Fruit fly (Drosophila melanogaster) whole organism, embryonic: Measurements from ENCODE around the gene CG42784.

Source experiments
- CG10267 ChIP-seq: fragments of 200-800 bp; sonication (Bioruptor generic); optimal IDR thresholded peaks from 2 replicates; lab custom pipeline; 2018; ENCODE audit warnings: missing biosample characterization, mild to moderate bottlenecking, missing genetic modification characterization, moderate library complexity
- CG10543 ChIP-seq: fragments of 200-800 bp; sonication (Bioruptor generic); optimal IDR thresholded peaks from 3 replicates; lab custom pipeline; 2017; ENCODE audit warnings: missing biosample characterization, mild to moderate bottlenecking, missing genetic modification characterization, moderate library complexity
- CG11247 ChIP-seq: fragments of 200-800 bp; sonication (Bioruptor generic); IDR thresholded peaks from 2 replicates; pipeline ENCODE4 v1.3.6; 2022; ENCODE audit warnings: missing biosample characterization, missing genetic modification characterization
- CG11456 ChIP-seq: fragments of 200-800 bp; sonication (Bioruptor generic); IDR thresholded peaks from 3 replicates; pipeline ENCODE4 v1.3.6; 2022; ENCODE audit warnings: missing biosample characterization, missing genetic modification characterization
- CG12942 ChIP-seq: fragments of 200-800 bp; sonication (Bioruptor generic); optimal IDR thresholded peaks from 3 replicates; lab custom pipeline; 2016; ENCODE audit warnings: missing biosample characterization, missing genetic modification characterization
- CG13123 ChIP-seq: fragments of 200-800 bp; sonication (Bioruptor generic); optimal IDR thresholded peaks from 2 replicates; lab custom pipeline; 2016; ENCODE audit warnings: missing biosample characterization, missing genetic modification characterization
- CG13424 ChIP-seq: fragments of 200-800 bp; sonication (Bioruptor generic); optimal IDR thresholded peaks from 2 replicates; lab custom pipeline; 2019; ENCODE audit warnings: missing biosample characterization, mild to moderate bottlenecking, missing genetic modification characterization, moderate library complexity
- CG14014 ChIP-seq: fragments of 200-800 bp; sonication (Bioruptor generic); IDR thresholded peaks from 2 replicates; pipeline ENCODE4 v1.3.6; 2022; ENCODE audit warnings: missing biosample characterization, missing genetic modification characterization
- CG14860 ChIP-seq: fragments of 200-800 bp; sonication (Bioruptor generic); IDR thresholded peaks from 3 replicates; pipeline ENCODE4 v1.3.6; 2022; ENCODE audit warnings: missing biosample characterization, missing genetic modification characterization; ENCODE audit not compliant: partially characterized antibody
- CG15073 ChIP-seq: fragments of 200-800 bp; sonication (Bioruptor generic); optimal IDR thresholded peaks from 2 replicates; lab custom pipeline; 2016; ENCODE audit warnings: missing biosample characterization, missing genetic modification characterization
- CG16863 ChIP-seq: fragments of 200-800 bp; sonication (Bioruptor generic); optimal IDR thresholded peaks from 3 replicates; lab custom pipeline; 2016; ENCODE audit warnings: missing biosample characterization, missing genetic modification characterization
- CG17186 ChIP-seq: fragments of 200-800 bp; sonication (Bioruptor generic); optimal IDR thresholded peaks from 3 replicates; lab custom pipeline; 2017; ENCODE audit warnings: missing biosample characterization, missing genetic modification reagents, missing genetic modification characterization
- CG17829 ChIP-seq: fragments of 200-800 bp; optimal IDR thresholded peaks from 2 replicates; lab custom pipeline; 2019; ENCODE audit warnings: missing biosample characterization, mild to moderate bottlenecking, missing genetic modification characterization, moderate library complexity
- CG1792 ChIP-seq: fragments of 200-800 bp; sonication (Bioruptor generic); optimal IDR thresholded peaks from 2 replicates; lab custom pipeline; 2016; ENCODE audit warnings: missing biosample characterization, missing genetic modification characterization
- CG31388 ChIP-seq: fragments of 200-800 bp; sonication (Bioruptor generic); optimal IDR thresholded peaks from 2 replicates; lab custom pipeline; 2016; ENCODE audit warnings: missing biosample characterization, missing genetic modification characterization
- CG3838 ChIP-seq: fragments of 200-800 bp; sonication (Bioruptor generic); optimal IDR thresholded peaks from 3 replicates; lab custom pipeline; 2016; ENCODE audit warnings: missing biosample characterization, missing genetic modification characterization
- CG4820 ChIP-seq: fragments of 200-800 bp; sonication (Bioruptor generic); optimal IDR thresholded peaks from 3 replicates; lab custom pipeline; 2016; ENCODE audit warnings: missing biosample characterization, missing genetic modification characterization
- CG6689 ChIP-seq: fragments of 200-800 bp; sonication (Bioruptor generic); IDR thresholded peaks from 2 replicates; pipeline ENCODE4 v1.3.6; 2022; ENCODE audit warnings: missing biosample characterization, missing genetic modification characterization
- CG7357 ChIP-seq: fragments of 200-800 bp; sonication (Bioruptor generic); IDR thresholded peaks from 3 replicates; pipeline ENCODE4 v1.3.6; 2022; ENCODE audit warnings: missing biosample characterization, missing genetic modification characterization
- CG7556 ChIP-seq: fragments of 200-800 bp; sonication (Bioruptor generic); optimal IDR thresholded peaks from 2 replicates; lab custom pipeline; 2017; ENCODE audit warnings: missing biosample characterization, mild to moderate bottlenecking, missing genetic modification characterization
- CG7786 ChIP-seq: fragments of 200-800 bp; sonication (Bioruptor generic); optimal IDR thresholded peaks from 2 replicates; lab custom pipeline; 2016; ENCODE audit warnings: missing biosample characterization, missing genetic modification characterization
- CG9215 ChIP-seq: fragments of 200-800 bp; sonication (Bioruptor generic); IDR thresholded peaks from 2 replicates; pipeline ENCODE4 v1.3.6; 2022; ENCODE audit warnings: missing biosample characterization, missing genetic modification characterization
- CG9609 ChIP-seq: fragments of 200-800 bp; sonication (Bioruptor generic); optimal IDR thresholded peaks from 3 replicates; lab custom pipeline; 2016; ENCODE audit warnings: missing biosample characterization, missing genetic modification characterization
- CkIIα-i1 ChIP-seq: fragments of 200-800 bp; sonication (Bioruptor generic); IDR thresholded peaks from 2 replicates; pipeline ENCODE4 v1.3.6; 2022; ENCODE audit warnings: missing biosample characterization, missing genetic modification characterization
- Dek ChIP-seq: fragments of 200-800 bp; sonication (Bioruptor generic); optimal IDR thresholded peaks from 3 replicates; lab custom pipeline; 2019; ENCODE audit warnings: missing biosample characterization, mild to moderate bottlenecking, missing genetic modification characterization, moderate library complexity
- Dll ChIP-seq: fragments of 200-800 bp; sonication (Bioruptor generic); IDR thresholded peaks from 4 replicates; pipeline ENCODE4 v1.3.6; 2022; ENCODE audit warnings: missing biosample characterization, missing genetic modification characterization; ENCODE audit not compliant: partially characterized antibody
- Hmr ChIP-seq: fragments of 200-800 bp; sonication (Bioruptor generic); optimal IDR thresholded peaks from 3 replicates; lab custom pipeline; 2017; ENCODE audit warnings: mild to moderate bottlenecking, missing biosample characterization, missing genetic modification reagents, missing genetic modification characterization
- MBD-R2 ChIP-seq: fragments of 200-800 bp; sonication (Bioruptor generic); IDR thresholded peaks from 2 replicates; pipeline ENCODE4 v1.3.6; 2022; ENCODE audit warnings: missing biosample characterization, missing genetic modification characterization
- Myb ChIP-seq: fragments of 200-800 bp; sonication (Bioruptor generic); optimal IDR thresholded peaks from 2 replicates; lab custom pipeline; 2016; ENCODE audit warnings: missing biosample characterization, missing genetic modification characterization
- TFAM ChIP-seq: fragments of 200-800 bp; sonication (Bioruptor generic); optimal IDR thresholded peaks from 2 replicates; lab custom pipeline; 2017; ENCODE audit warnings: missing biosample characterization, missing genetic modification characterization, inconsistent platforms
- fd102C ChIP-seq: fragments of 200-800 bp; sonication (Bioruptor generic); optimal IDR thresholded peaks from 2 replicates; lab custom pipeline; 2018; ENCODE audit warnings: missing biosample characterization, mild to moderate bottlenecking, missing genetic modification characterization, moderate library complexity
- fd96Cb ChIP-seq: fragments of 200-800 bp; sonication (Bioruptor generic); optimal IDR thresholded peaks from 2 replicates; lab custom pipeline; 2018; ENCODE audit warnings: missing biosample characterization, mild to moderate bottlenecking, missing genetic modification characterization, moderate library complexity
- fru ChIP-seq: fragments of >200 bp; optimal IDR thresholded peaks from 2 replicates; lab custom pipeline; 2017
- gro ChIP-seq: fragments of 200-800 bp; sonication (Bioruptor generic); optimal IDR thresholded peaks from 2 replicates; lab custom pipeline; 2016; ENCODE audit warnings: missing biosample characterization, missing genetic modification characterization
- jing ChIP-seq: fragments of 200-800 bp; sonication (Bioruptor generic); optimal IDR thresholded peaks from 2 replicates; lab custom pipeline; 2018; ENCODE audit warnings: missing biosample characterization, mild to moderate bottlenecking, missing genetic modification characterization
- klu ChIP-seq: fragments of 200-800 bp; sonication (Bioruptor generic); IDR thresholded peaks from 2 replicates; pipeline ENCODE4 v1.3.6; 2022; ENCODE audit warnings: missing biosample characterization, missing genetic modification characterization
- mirr ChIP-seq: fragments of 200-800 bp; sonication (Bioruptor generic); optimal IDR thresholded peaks from 3 replicates; lab custom pipeline; 2018; ENCODE audit warnings: missing biosample characterization, mild to moderate bottlenecking, missing genetic modification characterization
- nmo ChIP-seq: fragments of 200-800 bp; sonication (Bioruptor generic); optimal IDR thresholded peaks from 2 replicates; lab custom pipeline; 2018; ENCODE audit warnings: missing biosample characterization, mild to moderate bottlenecking, missing genetic modification characterization, moderate library complexity
- pan ChIP-seq, 4 experiments: fragments of >200 bp in 3 of 4; fragments of 200-800 bp in 1 of 4; sonication (Bioruptor generic) in 1 of 4; optimal IDR thresholded peaks in 3 of 4; IDR thresholded peaks in 1 of 4; 2 replicates each; pipeline versions ENCODE4 v1.3.6 to Lab custom; 2017 to 2022; ENCODE audit warnings: missing biosample characterization in 2 of 4, missing genetic modification characterization in 2 of 4, mixed read lengths in 1 of 4
- prd ChIP-seq, 3 experiments: fragments of >200 bp in 2 of 3; fragments of 200-800 bp in 1 of 3; sonication (Bioruptor generic) in 1 of 3; optimal IDR thresholded peaks in 2 of 3; IDR thresholded peaks in 1 of 3; 2 replicates in 2 of 3; 3 replicates in 1 of 3; pipeline versions ENCODE4 v1.3.6 to Lab custom; 2017 to 2022; ENCODE audit warnings: missing biosample characterization in 1 of 3, missing genetic modification characterization in 1 of 3
- rib ChIP-seq: fragments of 200-800 bp; sonication (Bioruptor generic); IDR thresholded peaks from 2 replicates; pipeline ENCODE4 v1.3.6; 2022; ENCODE audit warnings: missing biosample characterization, missing genetic modification characterization
- run ChIP-seq: fragments of 200-800 bp; sonication (Bioruptor generic); optimal IDR thresholded peaks from 3 replicates; lab custom pipeline; 2018; ENCODE audit warnings: missing biosample characterization, mild to moderate bottlenecking, missing genetic modification characterization
- seq ChIP-seq: fragments of 200-800 bp; sonication (Bioruptor generic); IDR thresholded peaks from 2 replicates; pipeline ENCODE4 v1.3.6; 2022; ENCODE audit warnings: missing biosample characterization, missing genetic modification characterization
- sr ChIP-seq: fragments of 200-800 bp; sonication (Bioruptor generic); IDR thresholded peaks from 3 replicates; pipeline ENCODE4 v1.3.6; 2022; ENCODE audit warnings: missing biosample characterization, missing genetic modification characterization
- stwl ChIP-seq: fragments of 200-800 bp; sonication (Bioruptor generic); optimal IDR thresholded peaks from 3 replicates; lab custom pipeline; 2018; ENCODE audit warnings: missing biosample characterization, mild to moderate bottlenecking, missing genetic modification characterization, moderate library complexity
- tap ChIP-seq: fragments of 200-800 bp; optimal IDR thresholded peaks from 3 replicates; lab custom pipeline; 2019; ENCODE audit warnings: missing biosample characterization, mild to moderate bottlenecking, missing genetic modification characterization, moderate library complexity
- unc-4 ChIP-seq: fragments of 200-800 bp; sonication (Bioruptor generic); IDR thresholded peaks from 2 replicates; pipeline ENCODE4 v1.3.6; 2022; ENCODE audit warnings: missing biosample characterization, missing genetic modification characterization; ENCODE audit not compliant: partially characterized antibody
- vvl ChIP-seq: fragments of 200-800 bp; sonication (Bioruptor generic); IDR thresholded peaks from 2 replicates; pipeline ENCODE4 v1.3.6; 2022; ENCODE audit warnings: missing biosample characterization, missing genetic modification characterization

Gene CG42784

DNA sequence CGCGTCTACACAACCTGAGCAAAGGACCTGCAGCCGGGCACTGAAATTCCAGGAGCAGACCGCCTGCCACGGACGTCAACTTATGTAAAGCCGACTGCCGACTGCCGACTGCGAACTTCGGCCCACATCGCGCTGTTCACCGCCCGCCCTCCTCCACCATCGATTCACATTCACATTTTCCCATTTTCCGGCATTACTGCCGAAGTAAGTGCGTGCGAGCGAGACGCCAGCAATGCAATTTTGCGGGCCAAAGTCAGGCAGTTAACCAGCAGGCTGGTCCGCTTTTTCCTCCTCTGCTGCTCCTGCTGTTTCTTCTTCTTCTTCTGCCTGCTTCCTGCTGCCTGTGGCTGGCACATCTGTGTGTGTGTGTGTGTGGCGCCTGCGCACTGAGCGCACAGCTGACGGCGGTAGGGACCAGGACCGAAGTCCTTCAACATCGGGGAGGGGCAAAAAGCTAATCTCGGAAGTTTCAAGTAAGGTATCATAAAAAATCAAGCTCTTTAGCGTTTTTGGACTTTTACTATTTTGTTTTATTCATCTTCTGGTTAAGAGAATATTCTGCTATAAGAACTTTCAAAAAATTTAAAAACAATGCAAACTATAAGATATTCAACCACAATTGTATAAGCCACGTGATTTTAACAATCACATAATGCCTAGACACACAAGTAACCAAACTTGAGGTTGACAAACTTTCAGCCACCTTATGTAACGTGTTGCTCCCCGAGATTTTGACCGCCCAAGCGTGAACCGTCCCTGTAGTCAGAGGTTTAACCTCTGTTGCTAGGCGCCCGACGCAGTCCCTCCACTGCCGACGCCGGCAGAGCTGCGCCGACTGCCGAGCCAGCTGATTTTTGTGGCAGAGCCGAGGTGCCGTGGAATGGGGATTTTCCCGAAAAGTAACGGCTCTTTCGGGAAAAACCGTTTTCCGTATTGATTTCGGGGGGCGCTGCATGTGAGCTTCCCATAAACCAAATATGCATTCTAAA lies 132.8 kb downstream of the CG42784 start (continued):
- TF ChIP-seq seq, result no peak
- 0 out of 2 replicates have a peak, but pooled peaks have one; percentile 15 for TF ChIP-seq CG14014 (GFP tag; lab: Robert Waterston, UW)
- peak; percentile 20 for TF ChIP-seq CG10543 (GFP tag; lab: Kevin White, UChicago)
- no peak for TF ChIP-seq Dek (tag; lab: Kevin White, UChicago)
- TF ChIP-seq gro (GFP tag; lab: Kevin White, UChicago), result peak; percentile 6
- no peak for TF ChIP-seq run (tag; lab: Kevin White, UChicago)
- peak; percentile 38 for TF ChIP-seq CG16863 (GFP tag; lab: Kevin White, UChicago)
- TF ChIP-seq CG7786, result peak; percentile 76
- TF ChIP-seq CG7357 (GFP tag; lab: Robert Waterston, UW), result no peak
- no peak for TF ChIP-seq vvl
- peak; percentile 55 for TF ChIP-seq CG9215 (GFP tag; lab: Robert Waterston, UW)
- TF ChIP-seq CG4820 (GFP tag; lab: Kevin White, UChicago), result no peak
- no peak for TF ChIP-seq tap
- peak; percentile 32 for TF ChIP-seq CG13424 (tag; lab: Kevin White, UChicago)
- TF ChIP-seq pan (optimal IDR thresholded peaks at IDR 0.05; lab: Kevin White, UChicago), result no peak
- TF ChIP-seq pan (GFP tag; optimal IDR thresholded peaks at IDR 0.05 in 1 of 2, IDR thresholded peaks at IDR 0.05 in 1 of 2), result no peak
- TF ChIP-seq fd96Cb (tag; lab: Kevin White, UChicago), result peak; percentile 34
- TF ChIP-seq sr (GFP tag; lab: Robert Waterston, UW), result no peak
- TF ChIP-seq CkIIα-i1 (GFP tag; lab: Robert Waterston, UW), result no peak
- TF ChIP-seq prd (optimal IDR thresholded peaks at IDR 0.05; lab: Kevin White, UChicago), result no peak
- TF ChIP-seq prd (GFP tag; IDR thresholded peaks at IDR 0.05; lab: Robert Waterston, UW), result no peak
- TF ChIP-seq CG17829, result peak; percentile 12
- TF ChIP-seq stwl (tag; lab: Kevin White, UChicago), result no peak
- no peak for TF ChIP-seq CG12942 (GFP tag; lab: Kevin White, UChicago)
- no peak for TF ChIP-seq CG13123
- no peak for TF ChIP-seq CG14860 (GFP tag; lab: Robert Waterston, UW)
- peak; percentile 68 for TF ChIP-seq CG9609 (GFP tag; lab: Kevin White, UChicago)
- no peak for TF ChIP-seq mirr (GFP tag; lab: Kevin White, UChicago)
- peak; percentile 34; the same call in 1 of the 2 replicates for TF ChIP-seq CG6689 (GFP tag; lab: Robert Waterston, UW)
- peak; percentile 26 for TF ChIP-seq Myb
- peak; percentile 15 for TF ChIP-seq CG10267 (tag; lab: Kevin White, UChicago)
- no peak for TF ChIP-seq CG17186 (GFP tag; lab: Kevin White, UChicago)
- TF ChIP-seq klu (GFP tag; lab: Robert Waterston, UW), result no peak
- no peak for TF ChIP-seq TFAM (GFP tag; lab: Kevin White, UChicago)
- TF ChIP-seq CG3838, result no peak
- TF ChIP-seq MBD-R2 (GFP tag; lab: Robert Waterston, UW), result no peak
- peak; percentile 23 for TF ChIP-seq CG1792 (GFP tag; lab: Kevin White, UChicago)
- TF ChIP-seq Dll (GFP tag; lab: Robert Waterston, UW), result no peak
- peak; percentile 15 for TF ChIP-seq jing
- TF ChIP-seq CG15073 (GFP tag; lab: Kevin White, UChicago), result no peak
- peak; percentile 80 for TF ChIP-seq CG7556 (GFP tag; lab: Kevin White, UChicago)
- peak; percentile 55 for TF ChIP-seq nmo
- TF ChIP-seq CG11247, result no peak
- peak; percentile 63 for TF ChIP-seq CG11456
- no peak for TF ChIP-seq fru (lab: Kevin White, UChicago)
- TF ChIP-seq fd102C (GFP tag; lab: Kevin White, UChicago), result peak; percentile 35
- no peak for TF ChIP-seq CG31388 (GFP tag; lab: Kevin White, UChicago)
- TF ChIP-seq Hmr (GFP tag; lab: Kevin White, UChicago), result peak; percentile 58
- no peak; the same call in 1 of the 2 replicates for TF ChIP-seq rib (GFP tag; lab: Robert Waterston, UW)
- no peak for TF ChIP-seq unc-4 (GFP tag; lab: Robert Waterston, UW)
